Worm (Caenorhabditis elegans) whole organism, L4 larva: ENCODE measurements around the gene K11H12.1.

Experiments used
- F44E2.7 ChIP-seq: fragments of 200-800 bp; sonication (Bioruptor generic); IDR thresholded peaks from 2 replicates; pipeline ENCODE4 v2.1.2; 2022; ENCODE audit warnings: missing genetic modification characterization, missing compliant biosample characterization
- F49E8.2 ChIP-seq: sonication (generic microtip); optimal IDR thresholded peaks from 2 replicates; lab custom pipeline; 2016; ENCODE audit warnings: missing compliant biosample characterization, mild to moderate bottlenecking, missing genetic modification characterization, borderline replicate concordance
- T26A8.4 ChIP-seq: fragments of 200-800 bp; sonication (Bioruptor generic); IDR thresholded peaks from 2 replicates; pipeline ENCODE4 v1.3.6; 2022; ENCODE audit warnings: missing genetic modification characterization, missing compliant biosample characterization
- Y105C5A.15 ChIP-seq: fragments of 200-800 bp; sonication (Bioruptor generic); IDR thresholded peaks from 2 replicates; pipeline ENCODE4 v1.3.6; 2022; ENCODE audit warnings: missing genetic modification characterization, missing compliant biosample characterization
- Y48G9A.11 ChIP-seq: fragments of 200-800 bp; sonication (Bioruptor generic); IDR thresholded peaks from 2 replicates; pipeline ENCODE4 v1.3.6; 2022; ENCODE audit warnings: missing genetic modification reagents, missing genetic modification characterization, missing compliant biosample characterization
- Y5F2A.4 ChIP-seq: fragments of 200-800 bp; sonication (Bioruptor generic); optimal IDR thresholded peaks from 2 replicates; lab custom pipeline; 2018; ENCODE audit warnings: mild to moderate bottlenecking, missing genetic modification characterization, missing compliant biosample characterization
- Y75B8A.6 ChIP-seq: fragments of 200-800 bp; sonication (Bioruptor generic); IDR thresholded peaks from 2 replicates; pipeline ENCODE4 v1.3.6; 2022; ENCODE audit warnings: missing genetic modification reagents, missing genetic modification characterization, missing compliant biosample characterization
- ZK546.5 ChIP-seq, 2 experiments: sonication (generic microtip); optimal IDR thresholded peaks; 2 replicates each; lab custom pipeline; 2017; ENCODE audit warnings: missing biosample characterization in 2 of 2, missing genetic modification characterization in 2 of 2
- aha-1 ChIP-seq: fragments of 150-350 bp; peaks from one replicate; lab custom pipeline; 2014; ENCODE audit warnings: missing biosample characterization, missing genetic modification characterization
- ama-1 ChIP-seq: fragments of 150-350 bp; optimal IDR thresholded peaks from 2 replicates; lab custom pipeline; 2014; ENCODE audit warnings: inconsistent platforms, mixed read lengths
- arid-1 ChIP-seq: fragments of 200-800 bp; sonication (Bioruptor generic); conservative IDR thresholded peaks from 2 replicates; pipeline ENCODE4 v1.3.6; 2022; ENCODE audit warnings: missing genetic modification reagents, missing genetic modification characterization, missing compliant biosample characterization
- ceh-28 ChIP-seq: fragments of 150-350 bp; optimal IDR thresholded peaks from 2 replicates; lab custom pipeline; 2014; ENCODE audit warnings: missing biosample characterization, missing genetic modification reagents, missing genetic modification characterization
- ceh-32 ChIP-seq: sonication (generic microtip); optimal IDR thresholded peaks from 2 replicates; lab custom pipeline; 2016; ENCODE audit warnings: mild to moderate bottlenecking, missing genetic modification characterization, missing compliant biosample characterization; ENCODE audit not compliant: poor library complexity
- ceh-82 ChIP-seq: sonication (generic microtip); optimal IDR thresholded peaks from 2 replicates; lab custom pipeline; 2017; ENCODE audit warnings: missing biosample characterization, missing genetic modification characterization
- ces-1 ChIP-seq: fragments of 150-350 bp; sonication (generic microtip); optimal IDR thresholded peaks from 4 replicates; lab custom pipeline; 2014; ENCODE audit warnings: missing biosample characterization, missing genetic modification reagents, missing genetic modification characterization
- cey-2 ChIP-seq: sonication (generic microtip); optimal IDR thresholded peaks from 3 replicates; lab custom pipeline; 2017; ENCODE audit warnings: missing genetic modification characterization, mild to moderate bottlenecking, missing compliant biosample characterization, antibody characterized with exemption, borderline replicate concordance; ENCODE audit not compliant: insufficient read depth
- ctbp-1 ChIP-seq: fragments of 200-800 bp; sonication (Bioruptor generic); IDR thresholded peaks from 2 replicates; pipeline ENCODE4 v1.3.6; 2022; ENCODE audit warnings: missing genetic modification reagents, missing genetic modification characterization, missing compliant biosample characterization
- daf-8 ChIP-seq: fragments of 200-800 bp; sonication (Bioruptor generic); IDR thresholded peaks from 2 replicates; pipeline ENCODE4 v1.3.6; 2022; ENCODE audit warnings: missing genetic modification characterization, missing compliant biosample characterization
- duxl-1 ChIP-seq: sonication (generic microtip); optimal IDR thresholded peaks from 2 replicates; lab custom pipeline; 2016; ENCODE audit warnings: mild to moderate bottlenecking, missing genetic modification characterization, moderate library complexity, missing compliant biosample characterization; ENCODE audit not compliant: poor library complexity
- egl-27 ChIP-seq: sonication (generic microtip); optimal IDR thresholded peaks from 3 replicates; lab custom pipeline; 2017; ENCODE audit warnings: missing biosample characterization, missing genetic modification reagents, missing genetic modification characterization
- fkh-10 ChIP-seq: fragments of 150-350 bp; optimal IDR thresholded peaks from 2 replicates; lab custom pipeline; 2014; ENCODE audit warnings: missing biosample characterization, missing genetic modification reagents, missing genetic modification characterization
- gei-8 ChIP-seq: fragments of 200-800 bp; sonication (Bioruptor generic); optimal IDR thresholded peaks from 2 replicates; lab custom pipeline; 2018; ENCODE audit warnings: mild to moderate bottlenecking, missing genetic modification characterization, missing compliant biosample characterization
- hlh-11 ChIP-seq: fragments of 200-800 bp; sonication (Bioruptor generic); optimal IDR thresholded peaks from 2 replicates; lab custom pipeline; 2018; ENCODE audit warnings: mild to moderate bottlenecking, missing genetic modification characterization, missing compliant biosample characterization
- hmg-1.1 ChIP-seq: fragments of 200-800 bp; sonication (Bioruptor generic); IDR thresholded peaks from 2 replicates; pipeline ENCODE4 v1.3.6; 2022; ENCODE audit warnings: missing genetic modification reagents, missing genetic modification characterization, missing compliant biosample characterization
- lim-7 ChIP-seq: fragments of 200-800 bp; sonication (Bioruptor generic); IDR thresholded peaks from 2 replicates; pipeline ENCODE4 v1.3.6; 2022; ENCODE audit warnings: missing genetic modification characterization, missing compliant biosample characterization
- madf-5 ChIP-seq, 2 experiments: fragments of 200-800 bp; sonication (Bioruptor generic); IDR thresholded peaks; 2 replicates each; pipeline ENCODE4 v1.3.6; 2022; ENCODE audit warnings: missing compliant biosample characterization in 2 of 2, missing genetic modification characterization in 2 of 2
- mdl-1 ChIP-seq, 2 experiments: fragments of 150-350 bp in 1 of 2; sonication (generic microtip) in 1 of 2; optimal IDR thresholded peaks; 2 replicates each; lab custom pipeline; 2014 to 2017; ENCODE audit warnings: missing biosample characterization in 2 of 2, missing genetic modification characterization in 2 of 2
- mep-1 ChIP-seq: fragments of 150-350 bp; sonication (generic microtip); optimal IDR thresholded peaks from 3 replicates; lab custom pipeline; 2014; ENCODE audit warnings: missing biosample characterization, missing genetic modification characterization
- mes-2 ChIP-seq: sonication (generic microtip); optimal IDR thresholded peaks from 2 replicates; lab custom pipeline; 2016; ENCODE audit warnings: missing genotype, mild to moderate bottlenecking, missing genetic modification characterization, missing compliant biosample characterization; ENCODE audit not compliant: poor library complexity, severe bottlenecking
- mxl-3 ChIP-seq: fragments of 200-800 bp; sonication (Bioruptor generic); optimal IDR thresholded peaks from 2 replicates; lab custom pipeline; 2018; ENCODE audit warnings: mild to moderate bottlenecking, missing genetic modification characterization, missing compliant biosample characterization
- nhr-102 ChIP-seq: sonication (generic microtip); optimal IDR thresholded peaks from 2 replicates; lab custom pipeline; 2016; ENCODE audit warnings: mild to moderate bottlenecking, missing genetic modification characterization, moderate library complexity, missing compliant biosample characterization
- nhr-28 ChIP-seq: fragments of 150-350 bp; optimal IDR thresholded peaks from 2 replicates; lab custom pipeline; 2014; ENCODE audit warnings: missing biosample characterization, missing genetic modification characterization
- nhr-42 ChIP-seq: fragments of 200-800 bp; sonication (Bioruptor generic); IDR thresholded peaks from 2 replicates; pipeline ENCODE4 v1.3.6; 2022; ENCODE audit warnings: missing genetic modification characterization, missing compliant biosample characterization
- nhr-6 ChIP-seq: fragments of 150-350 bp; optimal IDR thresholded peaks from 2 replicates; lab custom pipeline; 2014; ENCODE audit warnings: missing biosample characterization, missing genetic modification characterization
- nhr-77 ChIP-seq: fragments of 150-350 bp; optimal IDR thresholded peaks from 2 replicates; lab custom pipeline; 2014; ENCODE audit warnings: missing biosample characterization, missing genetic modification characterization
- pqm-1 ChIP-seq: sonication (generic microtip); optimal IDR thresholded peaks from 2 replicates; lab custom pipeline; 2017; ENCODE audit warnings: missing biosample characterization, missing genetic modification characterization
- saeg-2 ChIP-seq: fragments of 200-800 bp; sonication (Bioruptor generic); IDR thresholded peaks from 2 replicates; pipeline ENCODE4 v1.3.6; 2022; ENCODE audit warnings: missing genetic modification reagents, missing genetic modification characterization, missing compliant biosample characterization
- sdz-12 ChIP-seq: fragments of 200-800 bp; sonication (Bioruptor generic); optimal IDR thresholded peaks from 2 replicates; lab custom pipeline; 2018; ENCODE audit warnings: mild to moderate bottlenecking, missing genetic modification characterization, missing compliant biosample characterization
- snpc-1.2 ChIP-seq: fragments of 200-800 bp; sonication (Bioruptor generic); IDR thresholded peaks from 2 replicates; pipeline ENCODE4 v1.3.6; 2022; ENCODE audit warnings: missing genetic modification reagents, missing genetic modification characterization, missing compliant biosample characterization
- spr-3 ChIP-seq: fragments of 200-800 bp; sonication (Bioruptor generic); optimal IDR thresholded peaks from 2 replicates; lab custom pipeline; 2018; ENCODE audit warnings: mild to moderate bottlenecking, missing genetic modification characterization, missing compliant biosample characterization
- tag-97 ChIP-seq: fragments of 200-800 bp; sonication (Bioruptor generic); IDR thresholded peaks from 2 replicates; pipeline ENCODE4 v1.3.6; 2022; ENCODE audit warnings: missing genetic modification characterization, missing compliant biosample characterization
- unc-62 ChIP-seq, 3 experiments: fragments of 150-350 bp in 1 of 3; sonication (generic microtip); optimal IDR thresholded peaks in 2 of 3; peaks in 1 of 3; 1 replicate in 1 of 3; 2 replicates in 2 of 3; lab custom pipeline; 2014 to 2017; ENCODE audit warnings: missing biosample characterization in 3 of 3, missing genetic modification characterization in 3 of 3, missing genetic modification reagents in 3 of 3, missing genotype in 1 of 3
- vab-7 ChIP-seq: fragments of 200-800 bp; sonication (Bioruptor generic); IDR thresholded peaks from 2 replicates; pipeline ENCODE4 v1.3.6; 2022; ENCODE audit warnings: missing genetic modification reagents, missing genetic modification characterization, missing compliant biosample characterization
- zfp-3 ChIP-seq: fragments of 200-800 bp; sonication (Bioruptor generic); conservative IDR thresholded peaks from 2 replicates; pipeline ENCODE4 v1.3.6; 2022; ENCODE audit warnings: missing genetic modification reagents, missing genetic modification characterization, missing compliant biosample characterization
- zip-2 ChIP-seq: fragments of 150-350 bp; optimal IDR thresholded peaks from 2 replicates; lab custom pipeline; 2014; ENCODE audit warnings: missing biosample characterization, missing genetic modification characterization
- ztf-11 ChIP-seq: fragments of 150-350 bp; optimal IDR thresholded peaks from 2 replicates; lab custom pipeline; 2014; ENCODE audit warnings: missing biosample characterization, missing genetic modification characterization

The K11H12.1 gene

ce11 chrIV:623876-624275 lies 29.3 kb downstream of the K11H12.1 start:
- peak; percentile 19; the same call in 1 of the 2 replicates for TF ChIP-seq lim-7 (GFP tag; lab: Robert Waterston, UW)
- TF ChIP-seq gei-8 (GFP tag; lab: Kevin White, UChicago), result no peak
- peak in 1 of 2 experiments; percentile 67 for TF ChIP-seq unc-62 (GFP tag; optimal IDR thresholded peaks at IDR 0.05 in 1 of 2; lab: Kevin White, UChicago)
- TF ChIP-seq unc-62 (tag; optimal IDR thresholded peaks at IDR 0.05; lab: Kevin White, UChicago), result no peak
- TF ChIP-seq ZK546.5 (tag; optimal IDR thresholded peaks at IDR 0.05; lab: Kevin White, UChicago), result no peak
- TF ChIP-seq, all 104 proteins: peak for 2

ce11 chrIV:622989-623388 lies 30.2 kb downstream of the K11H12.1 start:
- TF ChIP-seq fkh-10 (GFP tag; lab: Kevin White, UChicago), result no peak
- TF ChIP-seq aha-1 (tag; lab: Kevin White, UChicago), result peak; percentile 93

ce11 chrIV:620324-620723 lies 32.9 kb downstream of the K11H12.1 start:
- no peak for TF ChIP-seq Y5F2A.4 (GFP tag; lab: Kevin White, UChicago)
- TF ChIP-seq arid-1 (GFP tag; lab: Robert Waterston, UW), result peak; percentile 63; the same call in 1 of the 2 replicates
- TF ChIP-seq nhr-42 (GFP tag; lab: Robert Waterston, UW), result peak; percentile 78; the same call in 1 of the 2 replicates
- peak; percentile 56 for TF ChIP-seq Y48G9A.11
- 0 out of 2 replicates have a peak, but pooled peaks have one; percentile 37 for TF ChIP-seq zfp-3
- no peak for TF ChIP-seq ceh-82 (tag; lab: Kevin White, UChicago)
- TF ChIP-seq ceh-28, result no peak
- TF ChIP-seq egl-27 (tag; lab: Kevin White, UChicago), result peak; percentile 8
- TF ChIP-seq spr-3 (GFP tag; lab: Kevin White, UChicago), result peak; percentile 70
- TF ChIP-seq mep-1, result no peak
- TF ChIP-seq nhr-102 (tag; lab: Kevin White, UChicago), result no peak
- no peak for TF ChIP-seq sdz-12 (GFP tag; lab: Kevin White, UChicago)
- TF ChIP-seq ama-1, result no peak
- no peak for TF ChIP-seq zip-2
- TF ChIP-seq hmg-1.1, result peak; percentile 91
- TF ChIP-seq ZK546.5 (tag; optimal IDR thresholded peaks at IDR 0.05; lab: Kevin White, UChicago), result no peak
- peak; percentile 38 for TF ChIP-seq nhr-6
- no peak for TF ChIP-seq pqm-1
- TF ChIP-seq tag-97 (GFP tag; lab: Robert Waterston, UW), result no peak
- no peak for TF ChIP-seq ceh-32 (tag; lab: Kevin White, UChicago)
- TF ChIP-seq snpc-1.2 (GFP tag; lab: Robert Waterston, UW), result peak; percentile 74
- TF ChIP-seq cey-2 (tag; lab: Kevin White, UChicago), result no peak
- TF ChIP-seq nhr-77 (tag; lab: Kevin White, UChicago), result peak; percentile 27
- TF ChIP-seq nhr-28, result no peak
- peak; percentile 47 for TF ChIP-seq hlh-11 (tag; lab: Kevin White, UChicago)
- TF ChIP-seq Y75B8A.6 (GFP tag; lab: Robert Waterston, UW), result no peak
- TF ChIP-seq F49E8.2 (tag; lab: Kevin White, UChicago), result no peak
- no peak for TF ChIP-seq saeg-2 (GFP tag; lab: Robert Waterston, UW)
- no peak for TF ChIP-seq mes-2 (tag; lab: Kevin White, UChicago)
- TF ChIP-seq duxl-1 (tag; lab: Kevin White, UChicago), result peak; percentile 46
- TF ChIP-seq madf-5 (GFP tag; IDR thresholded peaks at IDR 0.05; lab: Robert Waterston, UW), result peak; percentile 20 to 75; a peak in 1 of 4 replicates
- TF ChIP-seq Y105C5A.15 (GFP tag; lab: Robert Waterston, UW), result 0 out of 2 replicates have a peak, but pooled peaks have one; percentile 57
- TF ChIP-seq F44E2.7, result peak; percentile 85; the same call in 1 of the 2 replicates
- no peak for TF ChIP-seq ztf-11 (tag; lab: Kevin White, UChicago)
- TF ChIP-seq mxl-3 (GFP tag; lab: Kevin White, UChicago), result peak; percentile 20
- TF ChIP-seq ctbp-1 (GFP tag; lab: Robert Waterston, UW), result peak; percentile 87
- no peak for TF ChIP-seq ces-1 (GFP tag; lab: Kevin White, UChicago)
- peak; percentile 71; the same call in 1 of the 2 replicates for TF ChIP-seq T26A8.4
- peak; percentile 65; the same call in 1 of the 2 replicates for TF ChIP-seq vab-7 (GFP tag; lab: Robert Waterston, UW)
- TF ChIP-seq mdl-1 (tag; optimal IDR thresholded peaks at IDR 0.05; lab: Kevin White, UChicago), result peak in 1 of 2 experiments; percentile 13
- TF ChIP-seq daf-8 (GFP tag; lab: Robert Waterston, UW), result no peak
